Worm (Caenorhabditis elegans) whole organism, L2 larva: Measurements from ENCODE around the gene pph-4.1.

Experiments used
- alr-1 ChIP-seq: fragments of 150-350 bp; optimal IDR thresholded peaks from 2 replicates; lab custom pipeline; 2014; ENCODE audit warnings: missing biosample characterization, missing genetic modification characterization
- ama-1 ChIP-seq: fragments of 150-350 bp; optimal IDR thresholded peaks from 2 replicates; lab custom pipeline; 2018; ENCODE audit warnings: inconsistent platforms
- ceh-82 ChIP-seq: fragments of 150-350 bp; optimal IDR thresholded peaks from 2 replicates; lab custom pipeline; 2014; ENCODE audit warnings: missing biosample characterization, missing genetic modification characterization
- elt-3 ChIP-seq: sonication (generic microtip); optimal IDR thresholded peaks from 2 replicates; lab custom pipeline; 2017; ENCODE audit warnings: missing biosample characterization, missing genetic modification characterization
- lsy-2 ChIP-seq, 2 experiments: fragments of 150-350 bp in 1 of 2; sonication (generic microtip) in 1 of 2; optimal IDR thresholded peaks; 2 replicates each; lab custom pipeline; 2014 to 2017; ENCODE audit warnings: missing biosample characterization in 2 of 2, missing genetic modification characterization in 2 of 2
- nhr-25 ChIP-seq: fragments of 150-350 bp; sonication (generic microtip); optimal IDR thresholded peaks from 3 replicates; lab custom pipeline; 2014; ENCODE audit warnings: missing biosample characterization, missing genetic modification characterization
- snpc-4 ChIP-seq: fragments of 150-350 bp; optimal IDR thresholded peaks from 2 replicates; lab custom pipeline; 2014; ENCODE audit warnings: missing biosample characterization, missing genetic modification characterization
- ztf-4 ChIP-seq: fragments of 150-350 bp; optimal IDR thresholded peaks from 2 replicates; lab custom pipeline; 2014; ENCODE audit warnings: missing biosample characterization, missing genetic modification characterization

ce11 chrIII:12303084-12303483 lies 48.1 kb downstream of the pph-4.1 start, which contains the start of gene mrp-8:
- TF ChIP-seq alr-1 (tag; lab: Kevin White, UChicago) (no peak), lsy-2 (tag; optimal IDR thresholded peaks at IDR 0.05; lab: Kevin White, UChicago) (no peak), snpc-4 (no peak), ceh-82 (tag; lab: Kevin White, UChicago) (no peak), ama-1 (lab: Kevin White, UChicago) (no peak), nhr-25 (tag; lab: Kevin White, UChicago) (no peak), ztf-4 (tag; lab: Kevin White, UChicago) (no peak), elt-3 (no peak)
